Worm (Caenorhabditis elegans) whole organism, late embryonic: ENCODE results near the gene K03H1.12.

Source experiments
- C08G9.2 ChIP-seq: sonication (generic microtip); optimal IDR thresholded peaks from 2 replicates; lab custom pipeline; 2016; ENCODE audit warnings: mild to moderate bottlenecking, missing genetic modification characterization, moderate library complexity, missing compliant biosample characterization
- Y22D7AL.16 ChIP-seq: sonication (generic microtip); optimal IDR thresholded peaks from 2 replicates; lab custom pipeline; 2016; ENCODE audit warnings: missing genetic modification characterization, missing compliant biosample characterization
- ahr-1 ChIP-seq: sonication (generic microtip); optimal IDR thresholded peaks from 2 replicates; lab custom pipeline; 2016; ENCODE audit warnings: missing genetic modification characterization, missing compliant biosample characterization
- ama-1 ChIP-seq: fragments of 150-350 bp; optimal IDR thresholded peaks from 2 replicates; lab custom pipeline; 2014
- ceh-18 ChIP-seq: sonication (generic microtip); optimal IDR thresholded peaks from 2 replicates; lab custom pipeline; 2016; ENCODE audit warnings: missing genetic modification characterization, missing compliant biosample characterization
- ceh-2 ChIP-seq: sonication (generic microtip); optimal IDR thresholded peaks from 2 replicates; lab custom pipeline; 2016; ENCODE audit warnings: missing genotype, missing genetic modification characterization, missing compliant biosample characterization
- ceh-22 ChIP-seq: sonication (generic microtip); optimal IDR thresholded peaks from 2 replicates; lab custom pipeline; 2017; ENCODE audit warnings: missing biosample characterization, missing genetic modification characterization
- ceh-48 ChIP-seq: sonication (generic microtip); optimal IDR thresholded peaks from 2 replicates; lab custom pipeline; 2016; ENCODE audit warnings: missing genetic modification characterization, inconsistent platforms, missing compliant biosample characterization
- ceh-6 ChIP-seq: fragments of 200-800 bp; sonication (Bioruptor generic); optimal IDR thresholded peaks from 2 replicates; lab custom pipeline; 2018; ENCODE audit warnings: mild to moderate bottlenecking, missing genetic modification characterization, missing compliant biosample characterization
- ceh-9 ChIP-seq: sonication (generic microtip); optimal IDR thresholded peaks from 2 replicates; lab custom pipeline; 2016; ENCODE audit warnings: mild to moderate bottlenecking, missing genetic modification characterization, inconsistent platforms, missing compliant biosample characterization
- che-1 ChIP-seq: sonication (generic microtip); optimal IDR thresholded peaks from 2 replicates; lab custom pipeline; 2016; ENCODE audit warnings: mild to moderate bottlenecking, missing genetic modification characterization, missing compliant biosample characterization
- dve-1 ChIP-seq: sonication (generic microtip); optimal IDR thresholded peaks from 2 replicates; lab custom pipeline; 2017; ENCODE audit warnings: antibody characterized with exemption, mild to moderate bottlenecking, missing genetic modification characterization, missing compliant biosample characterization
- elt-4 ChIP-seq: sonication (generic microtip); optimal IDR thresholded peaks from 2 replicates; lab custom pipeline; 2016; ENCODE audit warnings: missing genetic modification characterization, missing compliant biosample characterization
- eyg-1 ChIP-seq: sonication (generic microtip); optimal IDR thresholded peaks from 2 replicates; lab custom pipeline; 2016; ENCODE audit warnings: missing genotype, missing genetic modification characterization, missing compliant biosample characterization
- lim-6 ChIP-seq: sonication (generic microtip); optimal IDR thresholded peaks from 2 replicates; lab custom pipeline; 2016; ENCODE audit warnings: missing genetic modification characterization, missing compliant biosample characterization
- nfya-1 ChIP-seq: sonication (generic microtip); optimal IDR thresholded peaks from 2 replicates; lab custom pipeline; 2017; ENCODE audit warnings: missing genetic modification characterization, mild to moderate bottlenecking, missing compliant biosample characterization, antibody characterized with exemption, moderate library complexity
- nhr-232 ChIP-seq: sonication (generic microtip); optimal IDR thresholded peaks from 2 replicates; lab custom pipeline; 2016; ENCODE audit warnings: missing genetic modification characterization, missing compliant biosample characterization
- pag-3 ChIP-seq: sonication (generic microtip); optimal IDR thresholded peaks from 2 replicates; lab custom pipeline; 2016; ENCODE audit warnings: missing compliant biosample characterization, missing genetic modification characterization, borderline replicate concordance
- pat-9 ChIP-seq: fragments of 200-800 bp; sonication (Bioruptor generic); optimal IDR thresholded peaks from 2 replicates; lab custom pipeline; 2018; ENCODE audit warnings: mild to moderate bottlenecking, missing genetic modification characterization, moderate library complexity, missing compliant biosample characterization
- pha-4 ChIP-seq: fragments of 150-350 bp; optimal IDR thresholded peaks from 2 replicates; lab custom pipeline; 2018; ENCODE audit warnings: missing biosample characterization, missing genetic modification reagents, missing genetic modification characterization
- ref-2 ChIP-seq: sonication (generic microtip); optimal IDR thresholded peaks from 2 replicates; lab custom pipeline; 2016; ENCODE audit warnings: missing genetic modification characterization, missing compliant biosample characterization
- rnt-1 ChIP-seq: sonication (generic microtip); optimal IDR thresholded peaks from 2 replicates; lab custom pipeline; 2016; ENCODE audit warnings: missing genetic modification characterization, missing compliant biosample characterization
- sdc-2 ChIP-seq: sonication (generic microtip); optimal IDR thresholded peaks from 2 replicates; lab custom pipeline; 2016; ENCODE audit warnings: missing genotype, missing genetic modification characterization, missing compliant biosample characterization
- sox-2 ChIP-seq: fragments of 200-800 bp; sonication (Bioruptor generic); IDR thresholded peaks from 2 replicates; pipeline ENCODE4 v1.3.6; 2022; ENCODE audit warnings: missing genetic modification reagents, missing genetic modification characterization, missing compliant biosample characterization
- syd-9 ChIP-seq: sonication (generic microtip); optimal IDR thresholded peaks from 2 replicates; lab custom pipeline; 2016; ENCODE audit warnings: mild to moderate bottlenecking, missing genetic modification characterization, moderate library complexity, missing compliant biosample characterization
- unc-3 ChIP-seq, 2 experiments: fragments of 200-800 bp in 1 of 2; sonication (Bioruptor generic) in 1 of 2; sonication (generic microtip) in 1 of 2; conservative IDR thresholded peaks in 1 of 2; optimal IDR thresholded peaks in 1 of 2; 2 replicates each; pipeline versions ENCODE4 v1.3.6 to Lab custom; 2016 to 2022; ENCODE audit warnings: missing compliant biosample characterization in 2 of 2, missing genetic modification characterization in 2 of 2, missing genetic modification reagents in 1 of 2
- unc-42 ChIP-seq: sonication (generic microtip); optimal IDR thresholded peaks from 2 replicates; lab custom pipeline; 2016; ENCODE audit warnings: missing genotype, missing genetic modification characterization, missing compliant biosample characterization
- unc-86 ChIP-seq: sonication (generic microtip); optimal IDR thresholded peaks from 2 replicates; lab custom pipeline; 2016; ENCODE audit warnings: missing genetic modification characterization, missing compliant biosample characterization

K03H1.12 gene

ce11 chrIII:9941020-9941674, at the start of gene K03H1.12, which contains the start of gene K03H1.9:
Gene K03H1.12 (plus strand): TSS chrIII:9941624.
Gene K03H1.9 (minus strand): TSS chrIII:9941490.
- no peak for TF ChIP-seq lim-6 (tag; lab: Kevin White, UChicago)
- TF ChIP-seq ceh-22 (tag; lab: Kevin White, UChicago), result no peak
- TF ChIP-seq eyg-1 (tag; lab: Kevin White, UChicago), result no peak
- TF ChIP-seq ceh-48, result no peak
- TF ChIP-seq dve-1 (tag; lab: Kevin White, UChicago), result no peak
- no peak for TF ChIP-seq ceh-2 (tag; lab: Kevin White, UChicago)
- no peak for TF ChIP-seq ref-2 (tag; lab: Kevin White, UChicago)
- no peak for TF ChIP-seq nhr-232 (tag; lab: Kevin White, UChicago)
- no peak for TF ChIP-seq ceh-9 (tag; lab: Kevin White, UChicago)
- TF ChIP-seq rnt-1 (tag; lab: Kevin White, UChicago), result no peak
- TF ChIP-seq, all 69 proteins: peak for 0

ce11 chrIII:9892855-9893254, 48.6 kb upstream of the K03H1.12 start, which contains the start of gene mam-7:
Gene mam-7 (plus strand): TSS chrIII:9893155.
- TF ChIP-seq ceh-48 (no peak), Y22D7AL.16 (tag; lab: Kevin White, UChicago) (no peak), sdc-2 (tag; lab: Kevin White, UChicago) (no peak), unc-86 (tag; lab: Kevin White, UChicago) (no peak), dve-1 (tag; lab: Kevin White, UChicago) (no peak), ama-1 (lab: Kevin White, UChicago) (no peak), ceh-6 (no peak), syd-9 (tag; lab: Kevin White, UChicago) (no peak), pag-3 (tag; lab: Kevin White, UChicago) (no peak), unc-3 (GFP tag; conservative IDR thresholded peaks at IDR 0.05; lab: Robert Waterston, UW) (no peak), unc-3 (tag; optimal IDR thresholded peaks at IDR 0.05; lab: Kevin White, UChicago) (no peak), pha-4 (no peak), pat-9 (tag; lab: Kevin White, UChicago) (no peak)

DNA sequence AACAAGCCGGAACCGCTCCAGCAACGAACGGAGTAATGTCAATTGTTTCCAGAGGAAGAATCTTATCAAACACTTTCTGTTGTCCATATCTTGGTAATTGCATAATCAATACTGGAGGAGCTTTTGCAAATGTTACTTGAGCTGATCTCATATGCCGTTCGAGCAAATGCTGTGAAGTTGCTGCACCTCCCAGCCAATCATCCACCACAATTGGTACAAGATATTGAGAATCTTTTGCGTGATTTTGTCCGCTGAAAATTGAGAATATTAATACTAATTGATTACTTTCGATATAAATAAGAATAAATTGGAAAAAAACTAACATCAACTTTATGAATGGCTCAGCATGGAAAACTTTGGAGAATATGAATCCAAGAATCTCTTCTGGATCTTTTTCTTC, 41.7 kb upstream of the K03H1.12 start:
- TF ChIP-seq nfya-1 (tag; lab: Kevin White, UChicago), result no peak
- TF ChIP-seq ahr-1 (tag; lab: Kevin White, UChicago), result no peak
- TF ChIP-seq ceh-6, result no peak
- TF ChIP-seq ceh-2 (tag; lab: Kevin White, UChicago), result no peak

DNA sequence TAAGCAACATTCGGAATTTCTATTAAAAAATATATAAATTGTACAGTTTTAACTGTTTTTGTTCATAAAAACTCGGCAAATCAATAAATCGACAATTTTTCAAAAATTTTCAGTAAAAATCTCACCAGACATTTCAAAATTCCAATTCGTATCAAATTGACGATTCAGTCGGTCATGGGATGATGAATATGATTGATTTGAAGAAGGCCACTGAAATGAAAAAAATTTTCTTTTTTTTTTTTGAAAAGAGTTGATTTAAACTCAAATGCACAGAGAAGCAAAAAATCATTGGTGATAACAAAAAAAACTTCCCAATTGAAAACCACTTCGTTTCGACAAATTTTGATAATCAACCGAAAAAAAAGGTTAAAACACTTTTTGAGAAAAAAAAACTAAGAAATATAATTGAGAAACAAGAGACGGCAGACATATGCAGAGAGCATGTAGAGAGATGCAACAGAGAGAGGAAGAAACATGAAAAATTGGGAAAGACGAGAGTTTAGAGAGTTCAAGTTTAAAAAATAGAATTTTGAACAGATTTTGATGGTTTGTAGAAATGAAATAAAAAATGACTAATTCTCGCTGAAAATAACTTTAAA, 37.6 kb upstream of the K03H1.12 start:
- TF ChIP-seq ceh-22 (tag; lab: Kevin White, UChicago) (no peak), nfya-1 (tag; lab: Kevin White, UChicago) (no peak), elt-4 (no peak), che-1 (tag; lab: Kevin White, UChicago) (no peak), ceh-9 (tag; lab: Kevin White, UChicago) (no peak), pat-9 (tag; lab: Kevin White, UChicago) (no peak)

DNA sequence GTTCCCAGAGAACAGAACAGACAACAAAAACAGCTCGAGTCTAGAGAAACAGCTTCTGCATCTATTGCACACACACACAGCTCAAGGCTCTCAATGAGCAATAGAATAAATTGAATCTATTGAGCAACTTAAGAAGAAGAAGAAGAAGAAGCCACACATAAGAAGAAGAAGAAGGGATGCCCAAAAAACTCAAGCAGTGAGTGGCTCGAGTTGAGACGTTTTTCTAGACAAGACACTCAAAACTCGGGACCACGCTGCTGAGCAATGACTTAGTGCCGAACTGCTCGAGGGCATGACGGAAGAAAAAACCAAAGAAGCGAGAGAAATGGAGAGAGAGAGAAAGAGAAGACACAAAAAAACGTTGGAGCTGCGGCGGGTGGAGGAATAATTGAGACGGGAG, 36.1 kb upstream of the K03H1.12 start:
- TF ChIP-seq unc-42 (tag; lab: Kevin White, UChicago), result peak; percentile 85
- peak; percentile 10 for TF ChIP-seq C08G9.2 (tag; lab: Kevin White, UChicago)
- TF ChIP-seq ceh-18 (tag; lab: Kevin White, UChicago), result peak; percentile 23
- TF ChIP-seq che-1 (tag; lab: Kevin White, UChicago), result no peak

ce11 chrIII:9907574-9907973, 33.9 kb upstream of the K03H1.12 start:
- no peak for TF ChIP-seq elt-4
- TF ChIP-seq Y22D7AL.16 (tag; lab: Kevin White, UChicago), result no peak
- no peak for TF ChIP-seq sox-2
- TF ChIP-seq, all 69 proteins: peak for 0
